Worm (Caenorhabditis elegans) whole organism, L2 larva: ENCODE measurements around the gene kin-4.

Source experiments
- C34F6.9 ChIP-seq: fragments of 150-350 bp; optimal IDR thresholded peaks from 2 replicates; lab custom pipeline; 2014; ENCODE audit warnings: missing biosample characterization, missing genetic modification characterization
- R02D3.7 ChIP-seq: fragments of 150-350 bp; optimal IDR thresholded peaks from 2 replicates; lab custom pipeline; 2014; ENCODE audit warnings: missing biosample characterization, missing genetic modification characterization
- Y55F3AM.14 ChIP-seq: fragments of 200-800 bp; sonication (Bioruptor generic); optimal IDR thresholded peaks from 2 replicates; lab custom pipeline; 2018; ENCODE audit warnings: mild to moderate bottlenecking, missing genetic modification characterization, missing compliant biosample characterization
- ZK546.5 ChIP-seq: sonication (generic microtip); optimal IDR thresholded peaks from 2 replicates; lab custom pipeline; 2017; ENCODE audit warnings: missing biosample characterization, missing genetic modification characterization
- blmp-1 ChIP-seq: sonication (generic microtip); optimal IDR thresholded peaks from 2 replicates; lab custom pipeline; 2017; ENCODE audit warnings: missing genetic modification characterization, mild to moderate bottlenecking, missing compliant biosample characterization, antibody characterized with exemption, moderate library complexity; ENCODE audit not compliant: insufficient read depth
- ceh-82 ChIP-seq: fragments of 150-350 bp; optimal IDR thresholded peaks from 2 replicates; lab custom pipeline; 2014; ENCODE audit warnings: missing biosample characterization, missing genetic modification characterization
- egl-27 ChIP-seq: sonication (generic microtip); optimal IDR thresholded peaks from 3 replicates; lab custom pipeline; 2017; ENCODE audit warnings: missing biosample characterization, missing genetic modification reagents, missing genetic modification characterization
- elt-3 ChIP-seq: sonication (generic microtip); optimal IDR thresholded peaks from 2 replicates; lab custom pipeline; 2017; ENCODE audit warnings: missing biosample characterization, missing genetic modification characterization
- gmeb-1 ChIP-seq: fragments of 150-350 bp; optimal IDR thresholded peaks from 2 replicates; lab custom pipeline; 2014; ENCODE audit warnings: missing biosample characterization, missing genetic modification characterization
- lin-11 ChIP-seq: fragments of 150-350 bp; sonication (generic microtip); optimal IDR thresholded peaks from 2 replicates; lab custom pipeline; 2014; ENCODE audit warnings: missing biosample characterization, missing genetic modification characterization, inconsistent platforms, mixed read lengths
- lin-13 ChIP-seq: fragments of 150-350 bp; optimal IDR thresholded peaks from 2 replicates; lab custom pipeline; 2014; ENCODE audit warnings: missing biosample characterization, missing genetic modification reagents, missing genetic modification characterization
- lin-39 ChIP-seq: fragments of 150-350 bp; optimal IDR thresholded peaks from 2 replicates; lab custom pipeline; 2014; ENCODE audit warnings: missing biosample characterization, missing genetic modification reagents, missing genetic modification characterization
- lsy-2 ChIP-seq, 2 experiments: fragments of 150-350 bp in 1 of 2; sonication (generic microtip) in 1 of 2; optimal IDR thresholded peaks; 2 replicates each; lab custom pipeline; 2014 to 2017; ENCODE audit warnings: missing biosample characterization in 2 of 2, missing genetic modification characterization in 2 of 2
- mab-5 ChIP-seq: fragments of 150-350 bp; optimal IDR thresholded peaks from 2 replicates; lab custom pipeline; 2014; ENCODE audit warnings: missing biosample characterization, missing genetic modification characterization
- mbf-1 ChIP-seq: sonication (generic microtip); optimal IDR thresholded peaks from 2 replicates; lab custom pipeline; 2017; ENCODE audit warnings: missing biosample characterization, missing genetic modification characterization
- mdl-1 ChIP-seq, 2 experiments: fragments of 150-350 bp in 1 of 2; sonication (generic microtip) in 1 of 2; optimal IDR thresholded peaks; 2 replicates each; lab custom pipeline; 2017; ENCODE audit warnings: missing biosample characterization in 2 of 2, missing genetic modification characterization in 2 of 2
- nhr-10 ChIP-seq: sonication (generic microtip); optimal IDR thresholded peaks from 2 replicates; lab custom pipeline; 2017; ENCODE audit warnings: missing biosample characterization, missing genetic modification characterization
- nhr-11 ChIP-seq: fragments of 150-350 bp; optimal IDR thresholded peaks from 2 replicates; lab custom pipeline; 2014; ENCODE audit warnings: missing biosample characterization, missing genetic modification characterization
- nhr-129 ChIP-seq: fragments of 150-350 bp; optimal IDR thresholded peaks from 2 replicates; lab custom pipeline; 2014; ENCODE audit warnings: missing biosample characterization, missing genetic modification characterization
- nhr-21 ChIP-seq: fragments of 150-350 bp; optimal IDR thresholded peaks from 2 replicates; lab custom pipeline; 2014; ENCODE audit warnings: missing biosample characterization, missing genetic modification characterization
- nhr-6 ChIP-seq: fragments of 150-350 bp; optimal IDR thresholded peaks from 2 replicates; lab custom pipeline; 2014; ENCODE audit warnings: missing biosample characterization, missing genetic modification characterization
- nhr-77 ChIP-seq: fragments of 150-350 bp; optimal IDR thresholded peaks from 2 replicates; lab custom pipeline; 2014; ENCODE audit warnings: missing biosample characterization, missing genetic modification characterization
- peb-1 ChIP-seq: fragments of 150-350 bp; optimal IDR thresholded peaks from 2 replicates; lab custom pipeline; 2014; ENCODE audit warnings: missing biosample characterization, missing genetic modification characterization
- sem-4 ChIP-seq: fragments of 150-350 bp; optimal IDR thresholded peaks from 2 replicates; lab custom pipeline; 2014; ENCODE audit warnings: missing biosample characterization, missing genetic modification reagents, missing genetic modification characterization
- skn-1 ChIP-seq: sonication (generic microtip); optimal IDR thresholded peaks from 2 replicates; lab custom pipeline; 2017; ENCODE audit warnings: missing biosample characterization, missing genetic modification characterization
- sma-3 ChIP-seq: sonication (generic microtip); optimal IDR thresholded peaks from 2 replicates; lab custom pipeline; 2016; ENCODE audit warnings: missing genetic modification reagents, missing genetic modification characterization, missing compliant biosample characterization
- unc-39 ChIP-seq: fragments of 150-350 bp; optimal IDR thresholded peaks from 2 replicates; lab custom pipeline; 2014; ENCODE audit warnings: missing biosample characterization, missing genetic modification characterization
- unc-62 ChIP-seq: fragments of 150-350 bp; optimal IDR thresholded peaks from 2 replicates; lab custom pipeline; 2014; ENCODE audit warnings: missing biosample characterization, missing genetic modification reagents, missing genetic modification characterization
- zag-1 ChIP-seq: fragments of 150-350 bp; optimal IDR thresholded peaks from 2 replicates; lab custom pipeline; 2014; ENCODE audit warnings: missing biosample characterization, missing genetic modification characterization
- ztf-1 ChIP-seq: fragments of 200-800 bp; sonication (Bioruptor generic); conservative IDR thresholded peaks from 2 replicates; pipeline ENCODE4 v1.3.6; 2022; ENCODE audit warnings: missing genetic modification characterization, missing compliant biosample characterization
- ztf-11 ChIP-seq: sonication (generic microtip); optimal IDR thresholded peaks from 2 replicates; lab custom pipeline; 2017; ENCODE audit warnings: missing biosample characterization, missing genetic modification characterization
- ztf-4 ChIP-seq: fragments of 150-350 bp; optimal IDR thresholded peaks from 2 replicates; lab custom pipeline; 2014; ENCODE audit warnings: missing biosample characterization, missing genetic modification characterization

Gene kin-4

DNA sequence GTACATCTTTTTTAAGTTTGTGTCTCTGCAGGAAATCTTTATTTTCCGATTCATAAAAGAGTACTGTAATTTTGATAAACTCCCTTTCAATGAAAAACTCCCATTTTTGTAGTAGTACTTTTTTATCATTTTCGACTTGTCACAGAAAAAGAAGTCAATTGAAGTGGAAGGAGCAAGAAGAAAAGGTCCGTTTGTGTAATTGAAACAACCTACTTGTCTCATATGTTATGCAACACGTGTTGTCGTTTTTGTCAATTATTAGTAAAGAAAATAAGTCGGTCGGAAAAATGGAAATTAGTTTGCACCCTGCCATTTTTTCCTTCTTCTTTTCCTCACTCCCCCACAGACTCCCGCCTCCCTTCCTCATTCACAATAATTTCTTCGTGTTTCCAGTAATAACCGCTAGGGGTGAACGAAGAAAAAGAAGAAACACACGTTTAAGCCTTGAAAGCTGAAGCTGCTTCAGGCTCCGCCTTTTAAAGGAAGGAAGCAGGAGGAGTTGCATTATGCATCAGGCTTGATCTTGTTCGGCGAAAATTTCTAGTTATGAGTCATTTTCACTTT lies 33.2 kb downstream of the kin-4 start:
- no peak for TF ChIP-seq mbf-1 (tag; lab: Kevin White, UChicago)
- TF ChIP-seq lin-11, result no peak
- no peak for TF ChIP-seq lsy-2 (tag; optimal IDR thresholded peaks at IDR 0.05; lab: Kevin White, UChicago)
- TF ChIP-seq ztf-1, result no peak
- TF ChIP-seq peb-1 (tag; lab: Kevin White, UChicago), result no peak
- no peak for TF ChIP-seq lin-39 (tag; lab: Kevin White, UChicago)
- no peak for TF ChIP-seq sem-4 (tag; lab: Kevin White, UChicago)
- TF ChIP-seq nhr-77 (tag; lab: Kevin White, UChicago), result no peak
- no peak for TF ChIP-seq unc-39 (tag; lab: Kevin White, UChicago)

DNA sequence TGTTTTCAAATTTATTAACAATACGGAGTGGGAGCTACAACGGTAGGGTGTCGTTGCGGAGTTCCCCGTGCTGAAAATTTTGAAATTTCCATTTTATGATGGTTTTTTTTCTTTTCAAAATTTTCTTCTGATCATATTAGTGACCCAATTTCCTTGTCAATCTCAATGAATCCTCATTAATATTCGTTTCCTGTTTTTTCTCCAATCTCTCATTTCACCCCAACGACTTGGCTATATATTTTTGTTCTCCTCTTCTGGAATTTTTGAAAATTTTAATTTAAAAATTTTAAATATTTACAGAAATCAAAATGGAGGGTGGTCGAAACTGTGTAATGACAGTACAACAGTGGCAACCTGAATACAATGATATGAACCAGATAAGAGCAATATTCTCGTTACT lies 34.1 kb downstream of the kin-4 start, which contains the start of gene npr-3:
TSS of gene npr-3 (plus strand) at position 301 of the 400 bp plus-strand sequence.
- TF ChIP-seq R02D3.7 (tag; lab: Kevin White, UChicago) (no peak), ztf-11 (tag; lab: Kevin White, UChicago) (no peak)
- TF ChIP-seq, all 48 proteins: peak for 0

DNA sequence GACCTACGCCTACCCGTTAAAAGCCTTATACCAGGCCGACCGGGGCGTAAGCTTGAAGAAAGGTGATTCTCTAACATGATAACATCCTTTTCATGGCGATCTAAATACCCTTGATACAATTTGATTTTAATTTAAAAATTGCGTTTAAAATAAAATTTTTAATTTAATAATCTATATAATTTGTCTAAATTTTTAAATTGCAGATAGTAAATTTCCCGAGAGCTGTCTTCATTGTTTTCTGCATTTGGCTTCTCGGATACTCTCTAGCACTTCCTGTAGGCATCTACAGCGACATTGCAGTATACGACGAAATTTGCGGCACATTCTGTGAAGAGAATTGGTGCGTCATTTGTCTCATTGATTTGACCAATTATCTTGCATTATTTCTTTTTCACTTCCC lies 35.8 kb downstream of the kin-4 start:
- TF ChIP-seq peb-1 (tag; lab: Kevin White, UChicago) (no peak), sma-3 (no peak), nhr-129 (no peak), mab-5 (tag; lab: Kevin White, UChicago) (no peak), nhr-10 (no peak), nhr-21 (tag; lab: Kevin White, UChicago) (no peak), ztf-11 (tag; lab: Kevin White, UChicago) (no peak), elt-3 (tag; lab: Kevin White, UChicago) (no peak), nhr-6 (no peak), zag-1 (tag; lab: Kevin White, UChicago) (no peak), nhr-11 (no peak), unc-62 (GFP tag; lab: Kevin White, UChicago) (no peak), skn-1 (tag; lab: Kevin White, UChicago) (no peak)

DNA sequence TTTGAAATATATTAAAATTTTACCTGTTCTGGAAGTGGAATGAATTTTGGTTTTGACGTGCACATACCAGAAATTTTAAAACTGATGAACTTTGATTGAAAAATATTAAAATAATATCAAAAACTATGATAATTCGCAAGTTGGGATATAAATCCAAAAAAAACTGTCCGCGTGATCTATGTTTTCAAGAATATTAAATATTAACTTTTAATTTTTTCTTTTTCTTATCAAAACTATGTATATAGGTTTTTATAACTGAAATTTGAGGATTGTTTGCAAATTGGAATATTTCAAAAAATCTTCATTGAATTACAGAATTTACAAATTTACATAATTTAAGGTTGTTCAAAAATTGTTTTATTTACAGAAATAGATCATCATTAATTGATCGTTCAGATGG lies 39.6 kb downstream of the kin-4 start, which contains the start of gene C10C6.3:
TSS of gene C10C6.3 (minus strand) at position 101 of the 400 bp plus-strand sequence.
- no peak for TF ChIP-seq ceh-82
- TF ChIP-seq nhr-129, result no peak
- no peak for TF ChIP-seq lin-11
- TF ChIP-seq Y55F3AM.14 (GFP tag; lab: Kevin White, UChicago), result no peak
- TF ChIP-seq nhr-6, result no peak
- TF ChIP-seq blmp-1 (tag; lab: Kevin White, UChicago), result no peak
- no peak for TF ChIP-seq C34F6.9 (tag; lab: Kevin White, UChicago)
- no peak for TF ChIP-seq unc-62 (GFP tag; lab: Kevin White, UChicago)
- TF ChIP-seq unc-39 (tag; lab: Kevin White, UChicago), result no peak
- TF ChIP-seq gmeb-1 (tag; lab: Kevin White, UChicago), result no peak
- no peak for TF ChIP-seq nhr-11
- no peak for TF ChIP-seq egl-27
- no peak for TF ChIP-seq skn-1 (tag; lab: Kevin White, UChicago)
- no peak for TF ChIP-seq ZK546.5 (tag; lab: Kevin White, UChicago)
- TF ChIP-seq sem-4 (tag; lab: Kevin White, UChicago), result no peak
- TF ChIP-seq mdl-1 (tag; optimal IDR thresholded peaks at IDR 0.05; lab: Kevin White, UChicago), result no peak
- TF ChIP-seq lsy-2 (tag; optimal IDR thresholded peaks at IDR 0.05; lab: Kevin White, UChicago), result no peak

DNA sequence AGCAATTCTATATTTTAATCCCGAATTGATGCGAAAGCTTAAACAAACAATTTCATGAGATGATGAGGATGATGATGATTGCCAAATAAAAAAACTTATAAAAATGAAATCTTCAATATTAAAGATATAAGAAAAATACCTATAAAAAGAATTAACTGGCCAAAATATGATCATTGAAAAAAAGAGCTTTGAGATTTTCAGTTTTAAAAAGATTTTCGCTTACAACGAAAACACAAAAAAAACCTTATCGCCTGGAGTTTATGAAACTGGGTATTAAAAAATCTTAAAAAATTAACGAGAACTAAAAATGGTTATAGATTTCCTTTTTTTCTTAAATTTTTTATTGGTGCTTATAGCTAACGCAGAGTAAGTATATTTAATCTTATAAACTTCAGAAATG lies 41.9 kb downstream of the kin-4 start, which contains the start of gene C10C6.7:
TSS of gene C10C6.7 (minus strand) at position 101 of the 400 bp plus-strand sequence.
- TF ChIP-seq ztf-1 (no peak), ztf-4 (tag; lab: Kevin White, UChicago) (no peak), lin-13 (GFP tag; lab: Kevin White, UChicago) (no peak), mab-5 (tag; lab: Kevin White, UChicago) (no peak)
